Fruit fly (Drosophila melanogaster) whole organism, embryonic: ENCODE results near the gene Fst.

Experiments
- Blimp-1 ChIP-seq: fragments of 200-800 bp; sonication (Bioruptor generic); optimal IDR thresholded peaks from 3 replicates; lab custom pipeline; 2018; ENCODE audit warnings: missing biosample characterization, missing genetic modification characterization, mild to moderate bottlenecking, moderate library complexity, missing genetic modification reagents
- CG10462 ChIP-seq: fragments of 200-800 bp; sonication (Bioruptor generic); optimal IDR thresholded peaks from 2 replicates; lab custom pipeline; 2016; ENCODE audit warnings: missing biosample characterization, missing genetic modification characterization
- CG11456 ChIP-seq: fragments of 200-800 bp; sonication (Bioruptor generic); IDR thresholded peaks from 3 replicates; pipeline ENCODE4 v1.3.6; 2022; ENCODE audit warnings: missing biosample characterization, missing genetic modification characterization
- CG12219 ChIP-seq: fragments of 200-800 bp; sonication (Bioruptor generic); optimal IDR thresholded peaks from 3 replicates; lab custom pipeline; 2018; ENCODE audit warnings: missing biosample characterization, mild to moderate bottlenecking, missing genetic modification characterization
- CG13296 ChIP-seq: fragments of 200-800 bp; sonication (Bioruptor generic); optimal IDR thresholded peaks from 3 replicates; lab custom pipeline; 2018; ENCODE audit warnings: missing biosample characterization, mild to moderate bottlenecking, missing genetic modification characterization
- CG13624 ChIP-seq: fragments of 200-800 bp; sonication (Bioruptor generic); optimal IDR thresholded peaks from 2 replicates; lab custom pipeline; 2016; ENCODE audit warnings: missing biosample characterization, missing genetic modification characterization
- CG15011 ChIP-seq: fragments of 200-800 bp; sonication (Bioruptor generic); optimal IDR thresholded peaks from 3 replicates; lab custom pipeline; 2018; ENCODE audit warnings: missing biosample characterization, mild to moderate bottlenecking, missing genetic modification characterization
- CG15479 ChIP-seq: fragments of 200-800 bp; sonication (Bioruptor generic); optimal IDR thresholded peaks from 3 replicates; lab custom pipeline; 2019; ENCODE audit warnings: missing biosample characterization, mild to moderate bottlenecking, missing genetic modification characterization, moderate library complexity
- CG17328 ChIP-seq: fragments of 200-800 bp; sonication (Bioruptor generic); IDR thresholded peaks from 2 replicates; pipeline ENCODE4 v1.3.6; 2022; ENCODE audit warnings: missing biosample characterization, missing genetic modification characterization
- CG17568 ChIP-seq: fragments of 200-800 bp; sonication (Bioruptor generic); optimal IDR thresholded peaks from 2 replicates; lab custom pipeline; 2018; ENCODE audit warnings: missing biosample characterization, mild to moderate bottlenecking, missing genetic modification characterization, moderate library complexity
- CG1792 ChIP-seq: fragments of 200-800 bp; sonication (Bioruptor generic); optimal IDR thresholded peaks from 2 replicates; lab custom pipeline; 2016; ENCODE audit warnings: missing biosample characterization, missing genetic modification characterization
- CG18476 ChIP-seq: fragments of 200-800 bp; sonication (Bioruptor generic); optimal IDR thresholded peaks from 2 replicates; lab custom pipeline; 2016; ENCODE audit warnings: missing biosample characterization, mild to moderate bottlenecking, missing genetic modification characterization
- CG2712 ChIP-seq: fragments of 200-800 bp; optimal IDR thresholded peaks from 3 replicates; lab custom pipeline; 2019; ENCODE audit warnings: missing biosample characterization, mild to moderate bottlenecking, missing genetic modification characterization, moderate library complexity
- CG3163 ChIP-seq: fragments of 200-800 bp; sonication (Bioruptor generic); optimal IDR thresholded peaks from 3 replicates; lab custom pipeline; 2016; ENCODE audit warnings: missing biosample characterization, missing genetic modification characterization
- CG3995 ChIP-seq: fragments of 200-800 bp; sonication (Bioruptor generic); optimal IDR thresholded peaks from 3 replicates; lab custom pipeline; 2016; ENCODE audit warnings: missing biosample characterization, missing genetic modification characterization
- CG4617 ChIP-seq: fragments of 200-800 bp; sonication (Bioruptor generic); optimal IDR thresholded peaks from 3 replicates; lab custom pipeline; 2016; ENCODE audit warnings: missing biosample characterization, missing genetic modification characterization, borderline replicate concordance
- CG5180 ChIP-seq: fragments of 200-800 bp; sonication (Bioruptor generic); optimal IDR thresholded peaks from 3 replicates; lab custom pipeline; 2017; ENCODE audit warnings: missing biosample characterization, missing genetic modification characterization, mild to moderate bottlenecking, moderate library complexity, missing genetic modification reagents
- CG9797 ChIP-seq: fragments of 200-800 bp; sonication (Bioruptor generic); optimal IDR thresholded peaks from 3 replicates; lab custom pipeline; 2018; ENCODE audit warnings: missing biosample characterization, mild to moderate bottlenecking, missing genetic modification characterization
- CG9876 ChIP-seq: fragments of 200-800 bp; sonication (Bioruptor generic); optimal IDR thresholded peaks from 2 replicates; lab custom pipeline; 2016; ENCODE audit warnings: missing biosample characterization, missing genetic modification characterization
- CrebB ChIP-seq: fragments of 200-800 bp; sonication (Bioruptor generic); optimal IDR thresholded peaks from 3 replicates; lab custom pipeline; 2018; ENCODE audit warnings: missing biosample characterization, mild to moderate bottlenecking, missing genetic modification characterization
- Deaf1 ChIP-seq: fragments of 200-800 bp; optimal IDR thresholded peaks from 3 replicates; lab custom pipeline; 2019; ENCODE audit warnings: missing biosample characterization, mild to moderate bottlenecking, missing genetic modification characterization, moderate library complexity
- Doc3 ChIP-seq: fragments of 200-800 bp; sonication (Bioruptor generic); IDR thresholded peaks from 3 replicates; pipeline ENCODE4 v1.3.6; 2022; ENCODE audit warnings: missing biosample characterization, missing genetic modification characterization; ENCODE audit not compliant: partially characterized antibody
- HmgD ChIP-seq: fragments of 200-800 bp; sonication (Bioruptor generic); optimal IDR thresholded peaks from 3 replicates; lab custom pipeline; 2016; ENCODE audit warnings: missing biosample characterization, missing genetic modification characterization
- HmgZ ChIP-seq: fragments of 200-800 bp; sonication (Bioruptor generic); optimal IDR thresholded peaks from 2 replicates; lab custom pipeline; 2018; ENCODE audit warnings: missing biosample characterization, mild to moderate bottlenecking, missing genetic modification characterization
- Jarid2 ChIP-seq: fragments of 200-800 bp; sonication (Bioruptor generic); optimal IDR thresholded peaks from 3 replicates; lab custom pipeline; 2017; ENCODE audit warnings: mild to moderate bottlenecking, missing biosample characterization, missing genetic modification reagents, missing genetic modification characterization
- Lhr ChIP-seq: fragments of 200-800 bp; sonication (Bioruptor generic); optimal IDR thresholded peaks from 3 replicates; lab custom pipeline; 2017; ENCODE audit warnings: mild to moderate bottlenecking, missing biosample characterization, missing genetic modification reagents, missing genetic modification characterization
- MTF-1 ChIP-seq: fragments of 200-800 bp; sonication (Bioruptor generic); optimal IDR thresholded peaks from 2 replicates; lab custom pipeline; 2018; ENCODE audit warnings: missing biosample characterization, mild to moderate bottlenecking, missing genetic modification characterization, borderline replicate concordance
- Max ChIP-seq: fragments of 200-800 bp; sonication (Bioruptor generic); optimal IDR thresholded peaks from 2 replicates; lab custom pipeline; 2016; ENCODE audit warnings: missing biosample characterization, mild to moderate bottlenecking, missing genetic modification characterization
- Myb ChIP-seq: fragments of 200-800 bp; sonication (Bioruptor generic); optimal IDR thresholded peaks from 2 replicates; lab custom pipeline; 2016; ENCODE audit warnings: missing biosample characterization, missing genetic modification characterization
- NFAT ChIP-seq: fragments of 200-800 bp; sonication (Bioruptor generic); IDR thresholded peaks from 2 replicates; pipeline ENCODE4 v1.3.6; 2022; ENCODE audit warnings: missing biosample characterization, missing genetic modification characterization
- Optix ChIP-seq: fragments of 200-800 bp; sonication (Bioruptor generic); IDR thresholded peaks from 3 replicates; pipeline ENCODE4 v1.3.6; 2022; ENCODE audit warnings: missing biosample characterization, missing genetic modification characterization
- bigmax ChIP-seq: fragments of 200-800 bp; sonication (Bioruptor generic); optimal IDR thresholded peaks from 2 replicates; lab custom pipeline; 2018; ENCODE audit warnings: missing biosample characterization, mild to moderate bottlenecking, missing genetic modification characterization
- crol ChIP-seq: fragments of 200-800 bp; sonication (Bioruptor generic); IDR thresholded peaks from 2 replicates; pipeline ENCODE4 v1.3.6; 2022; ENCODE audit warnings: missing biosample characterization, missing genetic modification characterization
- dysf ChIP-seq: fragments of 200-800 bp; sonication (Bioruptor generic); IDR thresholded peaks from 3 replicates; pipeline ENCODE4 v1.3.6; 2022; ENCODE audit warnings: missing biosample characterization, missing genetic modification characterization
- emc ChIP-seq: fragments of 200-800 bp; sonication (Bioruptor generic); optimal IDR thresholded peaks from 2 replicates; lab custom pipeline; 2016; ENCODE audit warnings: missing biosample characterization, missing genetic modification characterization
- esg ChIP-seq: fragments of 200-800 bp; sonication (Bioruptor generic); conservative IDR thresholded peaks from 2 replicates; pipeline ENCODE4 v1.3.6; 2022; ENCODE audit warnings: missing biosample characterization, missing genetic modification characterization
- eyg ChIP-seq: fragments of 200-800 bp; sonication (Bioruptor generic); optimal IDR thresholded peaks from 3 replicates; lab custom pipeline; 2016; ENCODE audit warnings: missing biosample characterization, missing genetic modification characterization
- fd3F ChIP-seq: fragments of 200-800 bp; sonication (Bioruptor generic); optimal IDR thresholded peaks from 2 replicates; lab custom pipeline; 2018; ENCODE audit warnings: missing biosample characterization, mild to moderate bottlenecking, missing genetic modification characterization, moderate library complexity
- gfzf ChIP-seq: fragments of 200-800 bp; sonication (Bioruptor generic); optimal IDR thresholded peaks from 2 replicates; lab custom pipeline; 2016; ENCODE audit warnings: missing biosample characterization, mild to moderate bottlenecking, missing genetic modification characterization, moderate library complexity
- grau ChIP-seq: fragments of 200-800 bp; optimal IDR thresholded peaks from 3 replicates; lab custom pipeline; 2019; ENCODE audit warnings: missing biosample characterization, mild to moderate bottlenecking, missing genetic modification characterization, moderate library complexity
- klu ChIP-seq: fragments of 200-800 bp; sonication (Bioruptor generic); IDR thresholded peaks from 2 replicates; pipeline ENCODE4 v1.3.6; 2022; ENCODE audit warnings: missing biosample characterization, missing genetic modification characterization
- kni ChIP-seq: fragments of 200-800 bp; sonication (Bioruptor generic); optimal IDR thresholded peaks from 3 replicates; lab custom pipeline; 2017; ENCODE audit warnings: mild to moderate bottlenecking, missing biosample characterization, missing genetic modification reagents, missing genetic modification characterization
- knrl ChIP-seq: fragments of 200-800 bp; sonication (Bioruptor generic); IDR thresholded peaks from 3 replicates; pipeline ENCODE4 v1.3.6; 2022; ENCODE audit warnings: missing biosample characterization, missing genetic modification characterization; ENCODE audit not compliant: partially characterized antibody
- mld ChIP-seq: fragments of 200-800 bp; sonication (Bioruptor generic); IDR thresholded peaks from 3 replicates; pipeline ENCODE4 v1.3.6; 2022; ENCODE audit warnings: missing biosample characterization, missing genetic modification characterization; ENCODE audit not compliant: partially characterized antibody
- nau ChIP-seq: fragments of 200-800 bp; sonication (Bioruptor generic); optimal IDR thresholded peaks from 3 replicates; lab custom pipeline; 2017; ENCODE audit warnings: missing biosample characterization, mild to moderate bottlenecking, missing genetic modification characterization, missing genetic modification reagents
- phol ChIP-seq: fragments of 200-800 bp; sonication (Bioruptor generic); optimal IDR thresholded peaks from 3 replicates; lab custom pipeline; 2018; ENCODE audit warnings: missing biosample characterization, mild to moderate bottlenecking, missing genetic modification characterization, moderate library complexity
- row ChIP-seq: fragments of 200-800 bp; sonication (Bioruptor generic); IDR thresholded peaks from 3 replicates; pipeline ENCODE4 v1.3.6; 2022; ENCODE audit warnings: missing biosample characterization, missing genetic modification characterization
- sc ChIP-seq, 3 experiments: fragments of >200 bp in 2 of 3; fragments of 200-800 bp in 1 of 3; sonication (Bioruptor generic) in 1 of 3; optimal IDR thresholded peaks; 2 replicates in 2 of 3; 3 replicates in 1 of 3; lab custom pipeline; 2017; ENCODE audit warnings: mild to moderate bottlenecking in 1 of 3, missing biosample characterization in 1 of 3, missing genetic modification characterization in 1 of 3, missing genetic modification reagents in 1 of 3
- slou ChIP-seq: fragments of 200-800 bp; sonication (Bioruptor generic); optimal IDR thresholded peaks from 3 replicates; lab custom pipeline; 2016; ENCODE audit warnings: missing biosample characterization, missing genetic modification characterization
- sug ChIP-seq: fragments of 200-800 bp; optimal IDR thresholded peaks from 2 replicates; lab custom pipeline; 2019; ENCODE audit warnings: missing biosample characterization, mild to moderate bottlenecking, missing genetic modification characterization, moderate library complexity
- wdn ChIP-seq: fragments of 200-800 bp; sonication (Bioruptor generic); IDR thresholded peaks from 2 replicates; pipeline ENCODE4 v1.3.6; 2022; ENCODE audit warnings: missing biosample characterization, missing genetic modification characterization

Gene Fst

DNA sequence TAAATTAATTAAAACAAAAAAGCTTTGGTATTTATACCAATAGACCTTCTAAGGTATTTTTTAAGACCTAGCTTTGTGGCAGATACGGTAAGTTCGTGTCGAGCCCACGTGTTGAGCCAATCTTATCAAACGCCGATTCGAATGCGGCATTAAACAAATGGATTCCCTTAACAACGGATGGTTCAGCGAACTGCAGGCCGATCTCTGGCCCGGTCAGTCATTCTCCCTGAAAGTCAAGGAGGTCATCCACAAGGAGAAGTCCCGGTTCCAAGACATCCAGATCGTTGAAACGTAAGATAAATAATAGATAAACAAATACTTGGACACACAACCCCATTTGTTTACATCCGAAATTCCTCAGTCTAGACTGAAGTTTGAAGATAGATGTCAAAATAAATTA, 14.4 kb downstream of the Fst start, which contains the start of gene SpdS (continued):
- TF ChIP-seq grau (tag; lab: Kevin White, UChicago) (no peak), klu (GFP tag; lab: Robert Waterston, UW) (no peak), sug (tag; lab: Kevin White, UChicago) (peak; percentile 10), CG2712 (no peak), NFAT (GFP tag; lab: Robert Waterston, UW) (no peak), Myb (no peak), CG17328 (GFP tag; lab: Robert Waterston, UW) (no peak), CG15011 (GFP tag; lab: Kevin White, UChicago) (no peak), phol (tag; lab: Kevin White, UChicago) (no peak), Deaf1 (no peak), Max (peak; percentile 83), HmgZ (tag; lab: Kevin White, UChicago) (peak; percentile 21), dysf (GFP tag; lab: Robert Waterston, UW) (no peak), CG13296 (GFP tag; lab: Kevin White, UChicago) (peak; percentile 30), crol (GFP tag; lab: Robert Waterston, UW) (no peak), CG12219 (no peak), CG3163 (GFP tag; lab: Kevin White, UChicago) (no peak), emc (no peak), CG4617 (GFP tag; lab: Kevin White, UChicago) (no peak), CG18476 (no peak), Jarid2 (no peak), HmgD (GFP tag; lab: Kevin White, UChicago) (no peak), fd3F (GFP tag; lab: Kevin White, UChicago) (no peak), CG15479 (GFP tag; lab: Kevin White, UChicago) (no peak), CG13624 (GFP tag; lab: Kevin White, UChicago) (no peak), CG5180 (GFP tag; lab: Kevin White, UChicago) (no peak), nau (GFP tag; lab: Kevin White, UChicago) (peak; percentile 18), CG3995 (GFP tag; lab: Kevin White, UChicago) (no peak), wdn (GFP tag; lab: Robert Waterston, UW) (no peak), CG9876 (no peak), Doc3 (no peak), CG9797 (no peak), eyg (GFP tag; lab: Kevin White, UChicago) (no peak), mld (GFP tag; lab: Robert Waterston, UW) (no peak), CrebB (tag; lab: Kevin White, UChicago) (no peak), esg (GFP tag; lab: Robert Waterston, UW) (no peak), slou (no peak), kni (GFP tag; lab: Kevin White, UChicago) (no peak), CG17568 (GFP tag; lab: Kevin White, UChicago) (no peak), CG10462 (no peak), Blimp-1 (GFP tag; lab: Kevin White, UChicago) (no peak), sc (optimal IDR thresholded peaks at IDR 0.05; lab: Kevin White, UChicago) (no peak), sc (GFP tag; optimal IDR thresholded peaks at IDR 0.05; lab: Kevin White, UChicago) (no peak), CG11456 (GFP tag; lab: Robert Waterston, UW) (no peak), gfzf (GFP tag; lab: Kevin White, UChicago) (peak; percentile 57), Lhr (GFP tag; lab: Kevin White, UChicago) (no peak), Optix (GFP tag; lab: Robert Waterston, UW) (no peak), row (GFP tag; lab: Robert Waterston, UW) (no peak), MTF-1 (GFP tag; lab: Kevin White, UChicago) (no peak), CG1792 (GFP tag; lab: Kevin White, UChicago) (no peak), bigmax (no peak), knrl (GFP tag; lab: Robert Waterston, UW) (no peak)
